Fruit fly (Drosophila melanogaster): ENCODE results near the gene alphaCOP.

dm6 chr3L:1665544-1665943, 20.5 kb upstream of the alphaCOP start:
- TF ChIP-seq insv (optimal IDR thresholded peaks at IDR 0.05) = no peak
- TF ChIP-seq Myc (optimal IDR thresholded peaks at IDR 0.05) = no peak
- no peak for TF ChIP-seq h (optimal IDR thresholded peaks at IDR 0.05)

Measured in Kc167 (cell line).